Fruit fly (Drosophila melanogaster): ENCODE results near the gene CG7800.
A peak's percentile ranks its signal among the peaks of the same experiment; 100 is the strongest.

The CG7800 gene

DNA sequence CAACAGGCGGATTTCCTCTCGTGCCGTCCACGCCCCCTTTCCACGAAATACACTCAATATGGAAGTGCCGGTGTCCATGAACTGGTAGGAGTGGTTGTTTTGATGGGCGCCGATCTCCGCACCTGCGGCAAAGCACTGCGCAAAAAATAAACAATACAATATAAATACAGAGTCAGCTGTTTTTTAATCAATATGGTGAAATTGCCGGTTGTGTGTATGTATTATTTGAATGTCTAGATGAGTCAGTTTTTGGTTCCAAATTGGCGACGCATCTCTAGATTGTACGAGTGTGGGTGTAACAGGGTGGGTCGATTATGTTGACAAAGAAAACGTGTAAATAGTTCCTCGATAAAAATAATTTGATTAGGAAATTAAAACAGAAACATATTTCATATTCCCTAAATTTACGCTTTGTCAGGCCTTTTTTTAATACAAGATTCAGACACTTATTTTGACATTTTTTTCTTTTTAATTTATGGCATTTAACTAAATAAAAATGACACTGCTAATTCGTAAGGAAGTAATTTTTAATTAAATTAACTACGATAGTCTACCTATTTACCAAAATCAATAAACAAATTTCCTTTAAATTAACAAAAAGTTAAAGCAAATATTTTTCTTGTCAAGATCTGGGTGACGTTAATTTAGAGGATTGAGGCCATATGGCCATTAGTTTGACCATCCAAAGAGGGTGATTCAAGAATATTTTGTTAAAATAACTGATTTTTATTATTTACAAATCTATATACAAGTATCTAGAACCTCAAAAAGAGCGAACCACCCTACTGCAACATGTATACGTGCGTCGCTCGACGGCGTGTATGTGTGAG is 21.9 kb downstream of the CG7800 start:
- TF ChIP-seq cnc (optimal IDR thresholded peaks at IDR 0.05): no peak
- peak; percentile 85 for TF ChIP-seq CG33017 (tag; optimal IDR thresholded peaks at IDR 0.05)
- peak; percentile 99 for TF ChIP-seq kay (GFP tag; ENCODE audit: borderline replicate concordance)
- TF ChIP-seq Clk (GFP tag; optimal IDR thresholded peaks at IDR 0.05): peak; percentile 80
- TF ChIP-seq CG5204 (GFP tag; optimal IDR thresholded peaks at IDR 0.05): peak; percentile 93
- peak; percentile 90 for TF ChIP-seq toe (GFP tag; optimal IDR thresholded peaks at IDR 0.05)
- TF ChIP-seq Crg-1 (GFP tag; optimal IDR thresholded peaks at IDR 0.05): peak; percentile 80
- TF ChIP-seq CG1620 (GFP tag; optimal IDR thresholded peaks at IDR 0.05): peak; percentile 67
- TF ChIP-seq tj (GFP tag; optimal IDR thresholded peaks at IDR 0.05): peak; percentile 80
- TF ChIP-seq CG12768 (GFP tag; optimal IDR thresholded peaks at IDR 0.05): peak; percentile 94
- TF ChIP-seq CG11617 (GFP tag; optimal IDR thresholded peaks at IDR 0.05): peak; percentile 97
- peak; percentile 36 for TF ChIP-seq cic (GFP tag; optimal IDR thresholded peaks at IDR 0.05)
- peak; percentile 73 for TF ChIP-seq CG14711 (tag; optimal IDR thresholded peaks at IDR 0.05)
- peak; percentile 60 for TF ChIP-seq ovo (GFP tag; optimal IDR thresholded peaks at IDR 0.05)
- TF ChIP-seq bab1 (GFP tag; optimal IDR thresholded peaks at IDR 0.05): peak; percentile 86
- peak; percentile 92 for TF ChIP-seq CG7045 (GFP tag; optimal IDR thresholded peaks at IDR 0.05)
- TF ChIP-seq CG7101 (tag; optimal IDR thresholded peaks at IDR 0.05): peak; percentile 87
- TF ChIP-seq Mnt (GFP tag; optimal IDR thresholded peaks at IDR 0.05): peak; percentile 53
- TF ChIP-seq Hr96 (GFP tag; optimal IDR thresholded peaks at IDR 0.05): peak; percentile 89
- peak; percentile 75 for TF ChIP-seq pad (GFP tag; optimal IDR thresholded peaks at IDR 0.05)

DNA sequence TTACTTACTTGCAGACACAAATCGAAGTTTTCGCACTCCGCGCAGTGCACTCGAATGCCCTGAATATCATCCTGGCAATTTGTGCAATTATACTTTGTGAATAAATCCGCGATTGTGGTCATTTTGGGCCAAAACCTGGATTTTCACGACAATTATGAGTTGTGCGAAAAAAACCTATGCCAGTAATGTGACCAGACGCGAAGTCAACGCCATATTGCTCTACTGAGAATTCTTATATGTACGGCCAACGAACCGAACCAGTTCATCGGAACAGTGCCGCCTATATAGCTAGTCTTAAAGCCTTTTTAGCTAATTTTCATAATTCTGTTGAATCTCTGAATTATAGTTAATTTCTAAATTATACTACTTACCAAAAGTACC is 22.5 kb downstream of the CG7800 start, which contains the start of gene Ada2b:
TSS of gene Ada2b (minus strand) at position 214 of the 381 bp plus-strand sequence.
- TF ChIP-seq toe (GFP tag; optimal IDR thresholded peaks at IDR 0.05) (no peak), Mnt (GFP tag; optimal IDR thresholded peaks at IDR 0.05) (peak; percentile 33)

DNA sequence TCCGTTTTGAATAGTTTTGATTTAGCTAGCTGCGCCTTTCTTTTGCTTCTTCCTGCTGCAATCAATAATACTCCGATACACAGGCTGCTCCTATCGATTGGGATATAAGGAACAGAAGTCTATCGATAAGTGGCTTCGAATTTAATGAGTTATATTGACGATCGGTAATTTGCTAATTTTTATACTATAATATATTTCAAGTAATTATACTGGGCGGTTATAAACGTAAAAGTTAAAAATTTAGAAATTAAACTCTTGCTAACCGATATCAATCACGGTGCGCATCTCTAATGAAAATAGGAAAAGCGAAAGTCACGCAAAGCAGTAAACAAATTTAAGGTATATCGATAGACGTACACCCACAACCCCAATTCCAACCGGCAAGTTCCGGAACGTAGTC is 26.0 kb downstream of the CG7800 start, which contains the start of the genes CG9636, CG18749 and CG33722:
TSS of gene CG9636 (minus strand) at position 73 of the 400 bp plus-strand sequence.
TSS of gene CG18749 (plus strand) at position 336 of the 400 bp plus-strand sequence.
TSS of gene CG33722 (plus strand) at position 336 of the 400 bp plus-strand sequence.
- peak; percentile 70 for TF ChIP-seq Hr96 (GFP tag; optimal IDR thresholded peaks at IDR 0.05)
- TF ChIP-seq CG12768 (GFP tag; optimal IDR thresholded peaks at IDR 0.05): peak; percentile 21
- TF ChIP-seq bab1 (GFP tag; optimal IDR thresholded peaks at IDR 0.05): peak; percentile 78
- peak; percentile 53 for TF ChIP-seq tj (GFP tag; optimal IDR thresholded peaks at IDR 0.05)
- TF ChIP-seq CG11617 (GFP tag; optimal IDR thresholded peaks at IDR 0.05): peak; percentile 75
- peak; percentile 78 for TF ChIP-seq CG14711 (tag; optimal IDR thresholded peaks at IDR 0.05)
- TF ChIP-seq Clk (GFP tag; optimal IDR thresholded peaks at IDR 0.05): peak; percentile 38
- peak; percentile 83 for TF ChIP-seq toe (GFP tag; optimal IDR thresholded peaks at IDR 0.05)
- peak; percentile 39 for TF ChIP-seq CG7045 (GFP tag; optimal IDR thresholded peaks at IDR 0.05)
- TF ChIP-seq cic (GFP tag; optimal IDR thresholded peaks at IDR 0.05): peak; percentile 31
- peak; percentile 90 to 95 for TF ChIP-seq cnc (optimal IDR thresholded peaks at IDR 0.05)
- peak; percentile 62 for TF ChIP-seq CG1620 (GFP tag; optimal IDR thresholded peaks at IDR 0.05)
- peak; percentile 75 for TF ChIP-seq Mnt (GFP tag; optimal IDR thresholded peaks at IDR 0.05)
- TF ChIP-seq kay (GFP tag; ENCODE audit: borderline replicate concordance): peak; percentile 96
- peak; percentile 5 for TF ChIP-seq ovo (GFP tag; optimal IDR thresholded peaks at IDR 0.05)
- TF ChIP-seq pad (GFP tag; optimal IDR thresholded peaks at IDR 0.05): peak; percentile 37
- TF ChIP-seq Crg-1 (GFP tag; optimal IDR thresholded peaks at IDR 0.05): peak; percentile 53
- peak; percentile 57 for TF ChIP-seq CG33017 (tag; optimal IDR thresholded peaks at IDR 0.05)
- peak; percentile 59 for TF ChIP-seq CG5204 (GFP tag; optimal IDR thresholded peaks at IDR 0.05)
- peak; percentile 62 for TF ChIP-seq CG7101 (tag; optimal IDR thresholded peaks at IDR 0.05)

DNA sequence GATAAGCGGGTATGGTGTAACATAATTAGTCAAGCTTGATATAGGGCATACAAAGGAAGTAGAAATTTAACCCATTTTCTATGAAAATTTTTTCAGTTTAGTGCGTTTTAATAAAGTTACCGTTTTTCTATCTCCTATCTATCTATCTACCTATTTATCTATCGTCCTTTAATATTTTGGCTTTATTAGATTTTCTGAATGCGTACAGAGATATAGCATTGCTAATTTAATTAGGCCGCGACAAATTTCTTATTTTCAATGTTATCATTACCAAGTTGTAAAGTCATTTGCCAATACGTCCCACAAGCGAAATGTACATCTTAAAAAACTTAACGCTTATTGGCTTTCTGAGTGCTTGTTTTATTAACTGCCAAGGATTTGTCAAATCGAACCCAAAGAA is 30.4 kb downstream of the CG7800 start, which contains the start of gene CG15864:
TSS of gene CG15864 (plus strand) at position 301 of the 400 bp plus-strand sequence.
- TF ChIP-seq CG12768 (GFP tag; optimal IDR thresholded peaks at IDR 0.05): no peak
- TF ChIP-seq CG5204 (GFP tag; optimal IDR thresholded peaks at IDR 0.05): no peak
- no peak for TF ChIP-seq CG33017 (tag; optimal IDR thresholded peaks at IDR 0.05)
- TF ChIP-seq tj (GFP tag; optimal IDR thresholded peaks at IDR 0.05): no peak
- TF ChIP-seq CG1620 (GFP tag; optimal IDR thresholded peaks at IDR 0.05): no peak
- no peak for TF ChIP-seq ovo (GFP tag; optimal IDR thresholded peaks at IDR 0.05)
- no peak for TF ChIP-seq Crg-1 (GFP tag; optimal IDR thresholded peaks at IDR 0.05)
- TF ChIP-seq CG14711 (tag; optimal IDR thresholded peaks at IDR 0.05): no peak
- no peak for TF ChIP-seq CG7045 (GFP tag; optimal IDR thresholded peaks at IDR 0.05)
- no peak for TF ChIP-seq kay (GFP tag; ENCODE audit: borderline replicate concordance)
- no peak for TF ChIP-seq Clk (GFP tag; optimal IDR thresholded peaks at IDR 0.05)
- no peak for TF ChIP-seq Mnt (GFP tag; optimal IDR thresholded peaks at IDR 0.05)
- TF ChIP-seq CG7101 (tag; optimal IDR thresholded peaks at IDR 0.05): no peak
- TF ChIP-seq pad (GFP tag; optimal IDR thresholded peaks at IDR 0.05): no peak
- TF ChIP-seq toe (GFP tag; optimal IDR thresholded peaks at IDR 0.05): no peak
- TF ChIP-seq cic (GFP tag; optimal IDR thresholded peaks at IDR 0.05): no peak
- no peak for TF ChIP-seq CG11617 (GFP tag; optimal IDR thresholded peaks at IDR 0.05)
- TF ChIP-seq Hr96 (GFP tag; optimal IDR thresholded peaks at IDR 0.05): no peak
- TF ChIP-seq bab1 (GFP tag; optimal IDR thresholded peaks at IDR 0.05): no peak

DNA sequence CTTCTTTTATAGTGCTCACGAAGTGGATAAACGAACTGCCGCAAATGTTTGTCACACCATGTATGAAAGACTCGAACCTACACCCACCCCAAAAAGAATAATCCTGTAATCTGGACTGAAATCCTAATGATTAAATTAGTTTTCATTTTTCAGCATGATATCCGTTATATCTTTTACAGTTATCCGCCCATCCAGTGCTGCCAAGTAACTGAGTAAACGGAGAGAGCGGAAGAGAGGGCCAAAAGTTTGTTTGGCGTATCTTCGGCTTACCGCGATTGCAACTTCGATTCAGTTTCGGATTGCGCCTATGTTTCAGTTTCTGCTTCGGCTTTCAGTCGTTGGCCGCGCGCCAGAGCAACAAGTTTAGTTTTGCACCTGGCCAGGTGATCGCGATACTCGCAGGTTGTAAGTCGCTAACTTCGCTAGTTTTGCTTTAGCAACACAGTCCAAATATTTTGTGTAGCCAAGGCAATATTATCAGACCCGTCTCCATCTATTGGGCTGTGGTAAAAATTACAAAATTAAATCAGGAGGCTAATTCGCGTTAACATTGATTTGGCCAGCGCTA is 32.5 kb downstream of the CG7800 start, which contains the start of gene mtg:
TSS of gene mtg (plus strand) at position 332 of the 568 bp plus-strand sequence.
- TF ChIP-seq toe (GFP tag; optimal IDR thresholded peaks at IDR 0.05) (no peak), tj (GFP tag; optimal IDR thresholded peaks at IDR 0.05) (no peak), CG11617 (GFP tag; optimal IDR thresholded peaks at IDR 0.05) (no peak), CG7101 (tag; optimal IDR thresholded peaks at IDR 0.05) (no peak), CG12768 (GFP tag; optimal IDR thresholded peaks at IDR 0.05) (no peak), Clk (GFP tag; optimal IDR thresholded peaks at IDR 0.05) (no peak), cnc (optimal IDR thresholded peaks at IDR 0.05) (no peak), CG14711 (tag; optimal IDR thresholded peaks at IDR 0.05) (no peak), CG1620 (GFP tag; optimal IDR thresholded peaks at IDR 0.05) (no peak), pad (GFP tag; optimal IDR thresholded peaks at IDR 0.05) (no peak), CG5204 (GFP tag; optimal IDR thresholded peaks at IDR 0.05) (no peak), Hr96 (GFP tag; optimal IDR thresholded peaks at IDR 0.05) (no peak), CG7045 (GFP tag; optimal IDR thresholded peaks at IDR 0.05) (no peak), ovo (GFP tag; optimal IDR thresholded peaks at IDR 0.05) (no peak), Crg-1 (GFP tag; optimal IDR thresholded peaks at IDR 0.05) (no peak), bab1 (GFP tag; optimal IDR thresholded peaks at IDR 0.05) (no peak), cic (GFP tag; optimal IDR thresholded peaks at IDR 0.05) (no peak), kay (GFP tag; ENCODE audit: borderline replicate concordance) (no peak)

Data from whole organism, adult.